Worm (Caenorhabditis elegans): ENCODE data around the gene tbx-37.

- TF ChIP-seq blmp-1 (tag; optimal IDR thresholded peaks at IDR 0.05) (no peak), unc-62 (GFP tag; optimal IDR thresholded peaks at IDR 0.05) (no peak), nhr-28 (tag; optimal IDR thresholded peaks at IDR 0.05) (no peak), ces-1 (GFP tag; optimal IDR thresholded peaks at IDR 0.05) (no peak), snpc-4 (tag; optimal IDR thresholded peaks at IDR 0.05) (no peak), unc-120 (tag; optimal IDR thresholded peaks at IDR 0.05; ENCODE audit: poor library complexity, severe bottlenecking) (no peak), unc-39 (tag; optimal IDR thresholded peaks at IDR 0.05) (no peak), nhr-237 (tag; optimal IDR thresholded peaks at IDR 0.05) (no peak), sem-2 (GFP tag; optimal IDR thresholded peaks at IDR 0.05) (no peak), sptf-1 (tag; optimal IDR thresholded peaks at IDR 0.05) (no peak), ceh-39 (tag; optimal IDR thresholded peaks at IDR 0.05) (no peak), nhr-76 (tag; optimal IDR thresholded peaks at IDR 0.05) (no peak), ztf-11 (tag; optimal IDR thresholded peaks at IDR 0.05) (no peak)
Measured at ce11 chrIII:11206875-11207274, 20.1 kb downstream of the tbx-37 start.
